Fruit fly (Drosophila melanogaster): ENCODE results near the gene CG15011.

DNA sequence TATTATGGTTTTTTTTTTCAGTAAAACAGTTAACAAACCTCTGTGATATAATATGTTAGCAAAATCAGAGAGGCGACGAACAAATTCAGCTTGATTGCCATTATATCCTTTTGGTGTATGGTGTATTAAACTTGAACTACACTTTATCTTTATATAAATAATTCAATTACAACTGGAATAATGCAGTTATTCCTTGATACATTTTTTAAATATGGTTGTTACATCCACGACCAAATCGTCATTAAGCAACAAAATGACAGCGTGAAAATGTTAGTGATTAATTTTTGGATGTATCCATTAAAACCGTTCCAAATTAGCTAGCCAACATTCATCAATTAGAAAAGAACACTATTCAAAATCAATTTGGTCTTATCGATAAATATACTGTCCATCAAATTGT, 8.5 kb upstream of the CG15011 start, which contains the start of gene CG33764:
- TF ChIP-seq CG7045 (GFP tag; optimal IDR thresholded peaks at IDR 0.05) (no peak), bab1 (GFP tag; optimal IDR thresholded peaks at IDR 0.05) (no peak), CG14711 (tag; optimal IDR thresholded peaks at IDR 0.05) (no peak), cic (GFP tag; optimal IDR thresholded peaks at IDR 0.05) (no peak), CG11617 (GFP tag; optimal IDR thresholded peaks at IDR 0.05) (no peak), Mnt (GFP tag; optimal IDR thresholded peaks at IDR 0.05) (no peak), CG7101 (tag; optimal IDR thresholded peaks at IDR 0.05) (no peak)
